Fruit fly (Drosophila melanogaster): ENCODE results near the gene CG43051.

- TF ChIP-seq CG32264 (GFP tag; optimal IDR thresholded peaks at IDR 0.05) (no peak), woc (GFP tag; optimal IDR thresholded peaks at IDR 0.05) (no peak), GATAd (GFP tag; optimal IDR thresholded peaks at IDR 0.05) (no peak), Jra (GFP tag; optimal IDR thresholded peaks at IDR 0.05) (no peak), pan (optimal IDR thresholded peaks at IDR 0.05) (no peak), usp (GFP tag; optimal IDR thresholded peaks at IDR 0.05) (no peak), Mio (GFP tag; optimal IDR thresholded peaks at IDR 0.05) (no peak), brk (GFP tag; optimal IDR thresholded peaks at IDR 0.05) (no peak)
Observed at dm6 chr2L:12498538-12498937, 9.2 kb upstream of the CG43051 start.

All from whole organism, wandering third instar larva.